Worm (Caenorhabditis elegans): ENCODE data around the gene K02D10.3.

- TF ChIP-seq nhr-6 (tag; optimal IDR thresholded peaks at IDR 0.05) (no peak), nhr-25 (tag; optimal IDR thresholded peaks at IDR 0.05; ENCODE audit: borderline replicate concordance, insufficient read depth) (no peak), lin-39 (tag; optimal IDR thresholded peaks at IDR 0.05) (no peak), tag-97 (GFP tag; IDR thresholded peaks at IDR 0.05) (no peak), zag-1 (tag; optimal IDR thresholded peaks at IDR 0.05) (no peak), unc-39 (tag; optimal IDR thresholded peaks at IDR 0.05) (no peak), mep-1 (tag; optimal IDR thresholded peaks at IDR 0.05) (no peak), ctbp-1 (GFP tag; IDR thresholded peaks at IDR 0.05) (no peak), ceh-44 (GFP tag; IDR thresholded peaks at IDR 0.05) (no peak), lsy-2 (tag; optimal IDR thresholded peaks at IDR 0.05) (no peak), fkh-10 (GFP tag; optimal IDR thresholded peaks at IDR 0.05) (peak; percentile 45), daf-16 (GFP tag; optimal IDR thresholded peaks at IDR 0.05) (no peak), daf-16 (tag; optimal IDR thresholded peaks at IDR 0.05) (no peak), lin-15B (tag; optimal IDR thresholded peaks at IDR 0.05) (no peak)
Observed at ce11 chrIII:8743796-8744404, 27.9 kb downstream of the K02D10.3 start, which contains the start of gene ZK370.6.

All from whole organism, L4 larva.